Worm (Caenorhabditis elegans): ENCODE measurements around the gene Y19D10B.8.
"Not testable (repeated sequence)": the region's sequence is repeated elsewhere in the genome, so short reads cannot be mapped to it uniquely, and the experiment has no call there.

Y19D10B.8 gene

DNA sequence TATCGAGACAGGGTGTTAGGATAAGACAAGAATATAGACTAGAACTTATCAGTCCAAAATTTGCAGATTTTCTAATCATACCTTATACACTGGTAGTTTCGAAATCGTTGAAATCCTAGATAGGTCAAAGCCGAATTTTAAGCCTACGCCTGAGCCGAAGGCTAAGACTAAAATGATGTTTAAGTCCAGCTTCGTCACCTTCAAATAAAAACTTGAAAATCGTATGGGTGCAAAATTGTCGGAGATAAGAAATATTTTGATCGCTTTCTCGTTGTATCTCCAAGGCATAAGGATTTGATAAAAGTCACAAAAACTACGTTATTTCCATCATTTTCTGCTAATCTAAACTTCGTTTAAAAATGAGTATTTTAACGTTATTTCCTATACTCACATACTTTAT is 40.1 kb downstream of the Y19D10B.8 start, which contains the start of gene F41B5.12:
TSS of gene F41B5.12 (plus strand) at position 301 of the 400 bp plus-strand sequence.
- TF ChIP-seq ceh-43 (GFP tag; optimal IDR thresholded peaks at IDR 0.05) (no peak), ceh-39 (tag; optimal IDR thresholded peaks at IDR 0.05) (no peak), drap-1 (GFP tag; optimal IDR thresholded peaks at IDR 0.05) (no peak), unc-62 (GFP tag; optimal IDR thresholded peaks at IDR 0.05) (no peak), lin-32 (GFP tag; optimal IDR thresholded peaks at IDR 0.05) (no peak), nhr-28 (tag; optimal IDR thresholded peaks at IDR 0.05) (no peak), unc-39 (tag; optimal IDR thresholded peaks at IDR 0.05) (no peak), nhr-237 (tag; optimal IDR thresholded peaks at IDR 0.05) (no peak)

DNA sequence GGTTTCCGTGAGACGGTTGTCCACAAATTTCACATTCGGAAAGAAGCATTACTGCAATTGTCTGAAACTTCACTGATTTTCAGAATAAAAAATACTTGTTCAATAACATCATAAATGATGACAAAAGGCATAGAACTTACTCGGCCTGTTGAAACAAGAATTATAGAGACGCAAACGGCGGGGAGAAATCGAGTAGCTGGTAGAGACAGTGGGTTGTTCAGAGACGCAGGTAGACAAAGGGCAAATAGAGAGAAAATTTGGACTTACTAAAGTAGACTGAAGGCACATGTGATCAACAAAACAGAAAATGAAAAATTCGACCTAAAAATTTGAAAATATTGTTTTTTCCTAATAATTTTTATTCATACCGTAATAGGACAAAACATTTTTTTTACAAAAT is 41.1 kb downstream of the Y19D10B.8 start, which contains the start of gene nhr-182:
TSS of gene nhr-182 (minus strand) at position 178 of the 400 bp plus-strand sequence.
- TF ChIP-seq drap-1 (GFP tag; optimal IDR thresholded peaks at IDR 0.05) (no peak), lsy-2 (tag; optimal IDR thresholded peaks at IDR 0.05) (no peak), cnd-1 (tag; optimal IDR thresholded peaks at IDR 0.05) (no peak), ham-2 (GFP tag; optimal IDR thresholded peaks at IDR 0.05) (no peak), sptf-1 (tag; optimal IDR thresholded peaks at IDR 0.05) (no peak), nhr-2 (tag; optimal IDR thresholded peaks at IDR 0.05) (no peak), pha-4 (tag; optimal IDR thresholded peaks at IDR 0.05) (peak; percentile 75), unc-62 (GFP tag; optimal IDR thresholded peaks at IDR 0.05) (no peak), sem-2 (GFP tag; optimal IDR thresholded peaks at IDR 0.05) (no peak)

DNA sequence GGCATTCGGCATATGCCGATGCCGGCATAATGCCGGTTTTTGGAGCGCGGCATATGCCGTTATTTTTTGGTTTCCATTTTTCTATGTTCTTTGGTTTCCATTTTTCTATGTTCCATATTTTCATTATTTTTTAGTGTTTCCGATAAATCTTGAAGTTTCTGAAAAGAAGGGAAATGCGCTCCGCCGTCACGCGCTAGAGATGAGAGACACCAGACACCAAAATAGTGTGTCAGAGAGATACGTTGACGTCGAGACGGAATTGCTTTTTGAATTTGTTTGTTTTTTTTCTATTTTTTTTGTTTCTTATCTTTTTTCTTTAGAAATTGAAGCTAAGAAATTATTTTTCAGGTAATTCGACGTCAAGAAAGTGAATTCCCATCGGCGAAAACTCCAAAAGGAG is 45.6 kb downstream of the Y19D10B.8 start, which contains the start of gene F41B5.1:
TSS of gene F41B5.1 (plus strand) at position 343 of the 400 bp plus-strand sequence.
- TF ChIP-seq ceh-43 (GFP tag; optimal IDR thresholded peaks at IDR 0.05); elt-1 (tag; optimal IDR thresholded peaks at IDR 0.05; ENCODE audit: borderline replicate concordance, insufficient read depth); pha-4 (tag; optimal IDR thresholded peaks at IDR 0.05): not testable (repeated sequence)

DNA sequence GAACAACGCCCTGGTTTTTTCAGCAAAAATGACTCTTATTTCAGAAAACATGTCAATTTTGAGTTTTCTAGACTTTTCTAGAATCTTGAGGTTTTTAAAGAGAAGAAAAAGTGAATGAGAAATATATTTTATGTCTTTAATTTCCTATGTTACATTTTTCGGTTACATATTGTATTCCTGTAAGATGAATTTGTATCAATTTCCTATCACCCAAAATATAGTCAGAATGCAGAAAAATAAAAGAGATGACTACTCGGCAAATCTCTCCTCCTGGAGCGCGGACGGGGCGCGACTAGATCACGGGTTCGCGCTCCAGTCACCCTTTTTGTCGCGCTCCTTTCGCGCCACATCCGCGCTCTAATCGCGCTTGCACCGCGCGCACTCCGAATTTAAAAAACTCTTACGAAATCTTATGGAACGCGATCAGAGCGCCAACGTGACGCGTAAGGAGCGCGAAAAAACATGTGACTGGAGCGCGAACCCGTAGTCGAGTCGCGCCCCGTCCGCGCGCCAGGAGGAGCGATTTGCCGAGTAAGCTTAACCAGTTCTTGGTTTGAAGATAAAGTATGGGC is 46.2 kb downstream of the Y19D10B.8 start, which contains the start of gene str-253:
TSS of gene str-253 (minus strand) at position 51 of the 572 bp plus-strand sequence.
- TF ChIP-seq drap-1 (GFP tag; optimal IDR thresholded peaks at IDR 0.05) (no peak), bed-3 (GFP tag; optimal IDR thresholded peaks at IDR 0.05) (no peak), ham-2 (GFP tag; optimal IDR thresholded peaks at IDR 0.05) (no peak), M03D4.4 (tag; optimal IDR thresholded peaks at IDR 0.05) (no peak), ceh-43 (GFP tag; optimal IDR thresholded peaks at IDR 0.05) (no peak), cnd-1 (tag; optimal IDR thresholded peaks at IDR 0.05) (no peak), nhr-2 (tag; optimal IDR thresholded peaks at IDR 0.05) (no peak), zip-8 (tag; optimal IDR thresholded peaks at IDR 0.05) (no peak), unc-120 (tag; optimal IDR thresholded peaks at IDR 0.05; ENCODE audit: poor library complexity, severe bottlenecking) (no peak), nhr-12 (tag; optimal IDR thresholded peaks at IDR 0.05) (no peak), mab-5 (tag; optimal IDR thresholded peaks at IDR 0.05) (no peak), sptf-1 (tag; optimal IDR thresholded peaks at IDR 0.05) (no peak), snpc-4 (tag; optimal IDR thresholded peaks at IDR 0.05) (no peak), mep-1 (tag; optimal IDR thresholded peaks at IDR 0.05) (no peak)

DNA sequence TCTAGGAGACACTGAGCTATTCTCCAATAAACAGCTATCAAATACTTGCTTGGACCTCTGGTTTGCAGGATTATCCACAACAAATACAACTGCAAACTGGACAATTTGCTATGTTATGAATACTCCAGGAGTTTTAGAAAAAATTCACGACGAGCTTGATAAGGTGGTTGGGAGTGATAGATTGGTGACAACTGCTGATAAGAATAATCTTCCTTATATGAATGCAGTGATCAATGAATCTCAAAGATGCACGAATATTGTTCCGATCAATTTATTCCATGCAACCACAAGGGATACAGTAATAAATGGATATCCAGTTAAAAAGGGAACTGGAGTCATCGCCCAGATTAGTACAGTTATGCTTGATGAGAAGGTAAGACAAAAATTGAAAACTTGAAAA is 49.0 kb downstream of the Y19D10B.8 start:
- TF ChIP-seq mab-5 (tag; optimal IDR thresholded peaks at IDR 0.05) (no peak), M03D4.4 (tag; optimal IDR thresholded peaks at IDR 0.05) (no peak), ces-1 (GFP tag; optimal IDR thresholded peaks at IDR 0.05) (no peak), nhr-2 (tag; optimal IDR thresholded peaks at IDR 0.05) (no peak)

DNA sequence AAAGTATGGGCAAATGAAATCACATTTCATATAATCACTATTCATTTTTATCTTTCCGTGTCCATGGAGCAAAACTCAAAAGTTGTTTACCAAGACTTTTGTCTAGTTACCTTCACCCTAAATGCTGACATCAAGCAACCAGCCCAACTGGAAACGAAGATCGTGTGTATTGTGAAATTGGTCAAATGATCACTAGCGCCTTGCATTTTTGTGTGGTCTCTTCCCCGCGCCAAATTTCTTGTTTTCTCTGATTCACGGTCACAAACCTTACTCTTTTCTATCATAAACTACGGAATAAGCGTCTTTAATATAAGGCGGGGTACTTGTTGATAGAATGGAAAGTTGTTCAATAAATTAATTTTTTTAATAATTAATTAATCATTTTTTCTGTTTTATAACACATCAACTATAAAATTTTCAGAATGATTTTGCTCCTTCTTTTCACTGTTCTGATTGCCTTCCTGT is 50.6 kb downstream of the Y19D10B.8 start, which contains the start of gene cyp-33C7:
TSS of gene cyp-33C7 (plus strand) at position 415 of the 465 bp plus-strand sequence.
- TF ChIP-seq unc-62 (GFP tag; optimal IDR thresholded peaks at IDR 0.05) (no peak), snpc-4 (tag; optimal IDR thresholded peaks at IDR 0.05) (no peak), lsy-2 (tag; optimal IDR thresholded peaks at IDR 0.05) (no peak), nhr-237 (tag; optimal IDR thresholded peaks at IDR 0.05) (no peak), cnd-1 (tag; optimal IDR thresholded peaks at IDR 0.05) (no peak), mep-1 (tag; optimal IDR thresholded peaks at IDR 0.05) (no peak), unc-120 (tag; optimal IDR thresholded peaks at IDR 0.05; ENCODE audit: poor library complexity, severe bottlenecking) (no peak), tbx-8 (GFP tag; optimal IDR thresholded peaks at IDR 0.05) (no peak), ceh-39 (tag; optimal IDR thresholded peaks at IDR 0.05) (no peak), lin-13 (tag; optimal IDR thresholded peaks at IDR 0.05) (no peak), elt-1 (tag; optimal IDR thresholded peaks at IDR 0.05; ENCODE audit: borderline replicate concordance, insufficient read depth) (no peak)
